Worm (Caenorhabditis elegans) whole organism, L4 larva: ENCODE results near the gene oac-23.
A peak's percentile ranks its signal among the peaks of the same experiment; 100 is the strongest.

Experiments used
- ZK546.5 ChIP-seq, 2 experiments: sonication (generic microtip); optimal IDR thresholded peaks; 2 replicates each; lab custom pipeline; 2017; ENCODE audit warnings: missing biosample characterization in 2 of 2, missing genetic modification characterization in 2 of 2
- ama-1 ChIP-seq: fragments of 150-350 bp; optimal IDR thresholded peaks from 2 replicates; lab custom pipeline; 2014; ENCODE audit warnings: inconsistent platforms, mixed read lengths
- egl-27 ChIP-seq: sonication (generic microtip); optimal IDR thresholded peaks from 3 replicates; lab custom pipeline; 2017; ENCODE audit warnings: missing biosample characterization, missing genetic modification reagents, missing genetic modification characterization
- mep-1 ChIP-seq: fragments of 150-350 bp; sonication (generic microtip); optimal IDR thresholded peaks from 3 replicates; lab custom pipeline; 2014; ENCODE audit warnings: missing biosample characterization, missing genetic modification characterization
- nhr-237 ChIP-seq: sonication (generic microtip); optimal IDR thresholded peaks from 2 replicates; lab custom pipeline; 2017; ENCODE audit warnings: missing biosample characterization, missing genetic modification characterization
- unc-62 ChIP-seq, 3 experiments: fragments of 150-350 bp in 1 of 3; sonication (generic microtip); optimal IDR thresholded peaks in 2 of 3; peaks in 1 of 3; 1 replicate in 1 of 3; 2 replicates in 2 of 3; lab custom pipeline; 2014 to 2017; ENCODE audit warnings: missing biosample characterization in 3 of 3, missing genetic modification characterization in 3 of 3, missing genetic modification reagents in 3 of 3, missing genotype in 1 of 3
- zag-1 ChIP-seq: fragments of 150-350 bp; optimal IDR thresholded peaks from 2 replicates; lab custom pipeline; 2014; ENCODE audit warnings: missing biosample characterization, missing genetic modification characterization
- ztf-11 ChIP-seq: fragments of 150-350 bp; optimal IDR thresholded peaks from 2 replicates; lab custom pipeline; 2014; ENCODE audit warnings: missing biosample characterization, missing genetic modification characterization

- TF ChIP-seq unc-62 (GFP tag; optimal IDR thresholded peaks at IDR 0.05 in 1 of 2; lab: Kevin White, UChicago) = peak in 1 of 2 experiments; percentile 67
- TF ChIP-seq unc-62 (tag; optimal IDR thresholded peaks at IDR 0.05; lab: Kevin White, UChicago) = no peak
- no peak for TF ChIP-seq nhr-237 (tag; lab: Kevin White, UChicago)
- no peak for TF ChIP-seq ZK546.5 (tag; optimal IDR thresholded peaks at IDR 0.05; lab: Kevin White, UChicago)
- no peak for TF ChIP-seq ama-1 (lab: Kevin White, UChicago)
- no peak for TF ChIP-seq egl-27 (tag; lab: Kevin White, UChicago)
- no peak for TF ChIP-seq mep-1 (tag; lab: Kevin White, UChicago)
- no peak for TF ChIP-seq ztf-11 (tag; lab: Kevin White, UChicago)
- TF ChIP-seq zag-1 (tag; lab: Kevin White, UChicago) = no peak
These were observed 4.3 kb upstream of the oac-23 start for ce11 chrIV:3876955-3877354.
